Fruit fly (Drosophila melanogaster) whole organism, embryonic: ENCODE measurements around the gene CG34292.

Source experiments
- CG10209 ChIP-seq: fragments of 200-800 bp; sonication (Bioruptor generic); optimal IDR thresholded peaks from 3 replicates; lab custom pipeline; 2017; ENCODE audit warnings: missing biosample characterization, mild to moderate bottlenecking, missing genetic modification characterization, missing genetic modification reagents
- CG10654 ChIP-seq: fragments of 200-800 bp; sonication (Bioruptor generic); optimal IDR thresholded peaks from 2 replicates; lab custom pipeline; 2016; ENCODE audit warnings: missing biosample characterization, missing genetic modification characterization
- CG11456 ChIP-seq: fragments of 200-800 bp; sonication (Bioruptor generic); IDR thresholded peaks from 3 replicates; pipeline ENCODE4 v1.3.6; 2022; ENCODE audit warnings: missing biosample characterization, missing genetic modification characterization
- CG11723 ChIP-seq: fragments of 200-800 bp; sonication (Bioruptor generic); optimal IDR thresholded peaks from 2 replicates; lab custom pipeline; 2017; ENCODE audit warnings: missing biosample characterization, mild to moderate bottlenecking, missing genetic modification characterization
- CG12744 ChIP-seq: fragments of 200-800 bp; sonication (Bioruptor generic); optimal IDR thresholded peaks from 2 replicates; lab custom pipeline; 2016; ENCODE audit warnings: missing biosample characterization, missing genetic modification characterization
- CG12769 ChIP-seq: fragments of 200-800 bp; sonication (Bioruptor generic); optimal IDR thresholded peaks from 2 replicates; lab custom pipeline; 2019; ENCODE audit warnings: missing biosample characterization, mild to moderate bottlenecking, missing genetic modification characterization, moderate library complexity
- CG15073 ChIP-seq: fragments of 200-800 bp; sonication (Bioruptor generic); optimal IDR thresholded peaks from 2 replicates; lab custom pipeline; 2016; ENCODE audit warnings: missing biosample characterization, missing genetic modification characterization
- CG17328 ChIP-seq: fragments of 200-800 bp; sonication (Bioruptor generic); IDR thresholded peaks from 2 replicates; pipeline ENCODE4 v1.3.6; 2022; ENCODE audit warnings: missing biosample characterization, missing genetic modification characterization
- CG18599 ChIP-seq: fragments of 200-800 bp; sonication (Bioruptor generic); optimal IDR thresholded peaks from 3 replicates; lab custom pipeline; 2017; ENCODE audit warnings: missing biosample characterization, missing genetic modification characterization, mild to moderate bottlenecking, moderate library complexity, missing genetic modification reagents
- CG31365 ChIP-seq: fragments of 200-800 bp; sonication (Bioruptor generic); optimal IDR thresholded peaks from 2 replicates; lab custom pipeline; 2018; ENCODE audit warnings: missing biosample characterization, mild to moderate bottlenecking, missing genetic modification characterization
- CG31441 ChIP-seq: fragments of 200-800 bp; sonication (Bioruptor generic); IDR thresholded peaks from 2 replicates; pipeline ENCODE4 v1.3.6; 2022; ENCODE audit warnings: missing biosample characterization, missing genetic modification characterization
- CG34376 ChIP-seq: fragments of 200-800 bp; sonication (Bioruptor generic); optimal IDR thresholded peaks from 2 replicates; lab custom pipeline; 2018; ENCODE audit warnings: missing biosample characterization, mild to moderate bottlenecking, missing genetic modification characterization
- CG9797 ChIP-seq: fragments of 200-800 bp; sonication (Bioruptor generic); optimal IDR thresholded peaks from 3 replicates; lab custom pipeline; 2018; ENCODE audit warnings: missing biosample characterization, mild to moderate bottlenecking, missing genetic modification characterization
- Dek ChIP-seq: fragments of 200-800 bp; sonication (Bioruptor generic); optimal IDR thresholded peaks from 3 replicates; lab custom pipeline; 2019; ENCODE audit warnings: missing biosample characterization, mild to moderate bottlenecking, missing genetic modification characterization, moderate library complexity
- Eip74EF ChIP-seq, 2 experiments: fragments of 200-800 bp in 1 of 2; fragments of >200 bp in 1 of 2; sonication (Bioruptor generic) in 1 of 2; optimal IDR thresholded peaks; 2 replicates each; lab custom pipeline; 2017 to 2019; ENCODE audit warnings: missing biosample characterization in 2 of 2, missing genetic modification characterization in 2 of 2, mild to moderate bottlenecking in 1 of 2, moderate library complexity in 1 of 2
- Fer1 ChIP-seq: fragments of 200-800 bp; sonication (Bioruptor generic); optimal IDR thresholded peaks from 2 replicates; lab custom pipeline; 2017; ENCODE audit warnings: missing biosample characterization, mild to moderate bottlenecking, missing genetic modification characterization
- Hey ChIP-seq: fragments of 200-800 bp; sonication (Bioruptor generic); optimal IDR thresholded peaks from 3 replicates; lab custom pipeline; 2018; ENCODE audit warnings: missing biosample characterization, mild to moderate bottlenecking, missing genetic modification characterization
- Meics ChIP-seq: fragments of 200-800 bp; sonication (Bioruptor generic); optimal IDR thresholded peaks from 2 replicates; lab custom pipeline; 2017; ENCODE audit warnings: missing biosample characterization, mild to moderate bottlenecking, missing genetic modification characterization
- Myb ChIP-seq: fragments of 200-800 bp; sonication (Bioruptor generic); optimal IDR thresholded peaks from 2 replicates; lab custom pipeline; 2016; ENCODE audit warnings: missing biosample characterization, missing genetic modification characterization
- Nf-YC ChIP-seq: fragments of 200-800 bp; optimal IDR thresholded peaks from 3 replicates; lab custom pipeline; 2019; ENCODE audit warnings: missing biosample characterization, mild to moderate bottlenecking, missing genetic modification characterization, moderate library complexity
- Sin3A ChIP-seq: fragments of >200 bp; optimal IDR thresholded peaks from 2 replicates; lab custom pipeline; 2018
- Vsx1 ChIP-seq: fragments of 200-800 bp; sonication (Bioruptor generic); optimal IDR thresholded peaks from 2 replicates; lab custom pipeline; 2017; ENCODE audit warnings: missing biosample characterization, mild to moderate bottlenecking, missing genetic modification characterization, missing genetic modification reagents
- ac ChIP-seq: fragments of 200-800 bp; sonication (Bioruptor generic); optimal IDR thresholded peaks from 3 replicates; lab custom pipeline; 2017; ENCODE audit warnings: missing biosample characterization, mild to moderate bottlenecking, missing genetic modification characterization
- caup ChIP-seq: fragments of 200-800 bp; sonication (Bioruptor generic); optimal IDR thresholded peaks from 3 replicates; lab custom pipeline; 2017; ENCODE audit warnings: missing biosample characterization, mild to moderate bottlenecking, missing genetic modification characterization, moderate library complexity; ENCODE audit not compliant: severe bottlenecking
- cwo ChIP-seq: fragments of 200-800 bp; sonication (Bioruptor generic); optimal IDR thresholded peaks from 3 replicates; lab custom pipeline; 2017; ENCODE audit warnings: missing biosample characterization, missing genetic modification characterization, mild to moderate bottlenecking, moderate library complexity, missing genetic modification reagents
- danr ChIP-seq: fragments of 200-800 bp; sonication (Bioruptor generic); IDR thresholded peaks from 2 replicates; pipeline ENCODE4 v1.3.6; 2022; ENCODE audit warnings: missing biosample characterization, missing genetic modification characterization
- exex ChIP-seq: fragments of 200-800 bp; sonication (Bioruptor generic); optimal IDR thresholded peaks from 4 replicates; lab custom pipeline; 2018; ENCODE audit warnings: missing biosample characterization, mild to moderate bottlenecking, missing genetic modification characterization, moderate library complexity
- fu2 ChIP-seq: fragments of 200-800 bp; sonication (Bioruptor generic); optimal IDR thresholded peaks from 2 replicates; lab custom pipeline; 2016; ENCODE audit warnings: missing biosample characterization, missing genetic modification characterization
- gem ChIP-seq: fragments of 200-800 bp; sonication (Bioruptor generic); optimal IDR thresholded peaks from 2 replicates; lab custom pipeline; 2019; ENCODE audit warnings: missing biosample characterization, mild to moderate bottlenecking, missing genetic modification characterization, moderate library complexity
- grn ChIP-seq: fragments of 200-800 bp; sonication (Bioruptor generic); optimal IDR thresholded peaks from 3 replicates; lab custom pipeline; 2017; ENCODE audit warnings: missing biosample characterization, missing genetic modification characterization
- ken ChIP-seq: fragments of 200-800 bp; sonication (Bioruptor generic); IDR thresholded peaks from 3 replicates; pipeline ENCODE4 v1.3.6; 2022; ENCODE audit warnings: missing biosample characterization, missing genetic modification characterization
- oc ChIP-seq: fragments of 200-800 bp; sonication (Bioruptor generic); optimal IDR thresholded peaks from 2 replicates; lab custom pipeline; 2018; ENCODE audit warnings: missing biosample characterization, mild to moderate bottlenecking, missing genetic modification characterization, moderate library complexity
- odd ChIP-seq: fragments of 200-800 bp; sonication (Bioruptor generic); optimal IDR thresholded peaks from 2 replicates; lab custom pipeline; 2017; ENCODE audit warnings: missing biosample characterization, mild to moderate bottlenecking, missing genetic modification characterization
- otp ChIP-seq: fragments of 200-800 bp; sonication (Bioruptor generic); IDR thresholded peaks from 3 replicates; pipeline ENCODE4, ENCODE4 v1.3.6; 2022; ENCODE audit warnings: missing biosample characterization, missing genetic modification characterization
- pho ChIP-seq: fragments of 200-800 bp; sonication (Bioruptor generic); optimal IDR thresholded peaks from 2 replicates; lab custom pipeline; 2016; ENCODE audit warnings: missing biosample characterization, missing genetic modification characterization
- salm ChIP-seq: fragments of 200-800 bp; sonication (Bioruptor generic); optimal IDR thresholded peaks from 2 replicates; lab custom pipeline; 2018; ENCODE audit warnings: missing biosample characterization, mild to moderate bottlenecking, missing genetic modification characterization
- sd ChIP-seq: fragments of 200-800 bp; sonication (Bioruptor generic); optimal IDR thresholded peaks from 3 replicates; lab custom pipeline; 2018; ENCODE audit warnings: missing biosample characterization, mild to moderate bottlenecking, missing genetic modification characterization, moderate library complexity
- sug ChIP-seq: fragments of 200-800 bp; optimal IDR thresholded peaks from 2 replicates; lab custom pipeline; 2019; ENCODE audit warnings: missing biosample characterization, mild to moderate bottlenecking, missing genetic modification characterization, moderate library complexity
- tap ChIP-seq: fragments of 200-800 bp; optimal IDR thresholded peaks from 3 replicates; lab custom pipeline; 2019; ENCODE audit warnings: missing biosample characterization, mild to moderate bottlenecking, missing genetic modification characterization, moderate library complexity
- tll ChIP-seq, 2 experiments: fragments of 200-800 bp in 1 of 2; fragments of >200 bp in 1 of 2; sonication (Bioruptor generic) in 1 of 2; optimal IDR thresholded peaks; 2 replicates each; lab custom pipeline; 2017 to 2019; ENCODE audit warnings: missing biosample characterization in 2 of 2, missing genetic modification characterization in 2 of 2, mild to moderate bottlenecking in 1 of 2, moderate library complexity in 1 of 2
- vnd ChIP-seq: fragments of 200-800 bp; sonication (Bioruptor generic); IDR thresholded peaks from 3 replicates; pipeline ENCODE4 v1.3.6; 2022; ENCODE audit warnings: missing biosample characterization, missing genetic modification characterization; ENCODE audit not compliant: partially characterized antibody

The CG34292 gene

DNA sequence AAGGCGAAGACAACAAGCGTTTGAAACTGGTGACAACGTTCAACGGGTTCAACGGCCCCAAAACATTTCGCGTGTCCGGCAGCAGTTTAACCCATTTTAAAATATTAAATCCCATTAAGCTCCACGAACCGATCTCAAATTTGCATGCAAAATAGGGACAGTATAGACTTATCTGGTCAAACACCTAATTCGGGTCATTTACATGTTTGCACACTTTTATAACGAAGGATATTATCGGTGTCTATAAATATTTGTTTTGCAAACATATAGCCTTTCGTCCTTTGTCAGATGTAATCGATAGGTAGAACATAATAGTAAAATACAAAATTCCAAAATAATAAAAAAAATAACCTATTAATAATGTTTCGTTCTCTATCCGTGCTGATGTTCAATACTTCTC is at the start of gene CG34292:
CG34292 (plus strand) TSS at position 301 of the 400 bp plus-strand sequence.
- TF ChIP-seq Sin3A (lab: Kevin White, UChicago) (no peak), CG31365 (tag; lab: Kevin White, UChicago) (no peak), Fer1 (GFP tag; lab: Kevin White, UChicago) (no peak), Myb (GFP tag; lab: Kevin White, UChicago) (no peak), CG11456 (GFP tag; lab: Robert Waterston, UW) (no peak)

DNA sequence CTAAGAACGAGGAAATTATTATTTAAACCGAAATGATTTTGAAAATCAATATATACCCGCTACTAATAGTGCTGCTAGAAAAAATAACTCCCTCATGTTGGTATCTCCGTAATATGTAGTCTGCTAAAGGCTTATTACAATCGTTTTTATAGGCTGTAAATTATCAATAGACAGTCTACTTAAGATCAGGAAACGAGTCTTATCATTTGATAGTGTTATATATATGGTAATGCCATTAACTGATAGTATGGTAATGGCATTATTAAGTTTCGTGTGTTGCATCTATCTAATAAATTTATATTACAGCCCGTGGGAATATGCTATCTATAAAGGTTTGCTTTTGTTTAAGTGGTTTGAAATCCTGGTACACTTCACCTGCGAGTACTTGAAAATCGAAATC is 43.8 kb upstream of the CG34292 start, which contains the start of gene CG17192:
CG17192 (minus strand) TSS at position 101 of the 400 bp plus-strand sequence.
- TF ChIP-seq exex (tag; lab: Kevin White, UChicago), result peak; percentile 34
- no peak for TF ChIP-seq pho (GFP tag; lab: Kevin White, UChicago)

DNA sequence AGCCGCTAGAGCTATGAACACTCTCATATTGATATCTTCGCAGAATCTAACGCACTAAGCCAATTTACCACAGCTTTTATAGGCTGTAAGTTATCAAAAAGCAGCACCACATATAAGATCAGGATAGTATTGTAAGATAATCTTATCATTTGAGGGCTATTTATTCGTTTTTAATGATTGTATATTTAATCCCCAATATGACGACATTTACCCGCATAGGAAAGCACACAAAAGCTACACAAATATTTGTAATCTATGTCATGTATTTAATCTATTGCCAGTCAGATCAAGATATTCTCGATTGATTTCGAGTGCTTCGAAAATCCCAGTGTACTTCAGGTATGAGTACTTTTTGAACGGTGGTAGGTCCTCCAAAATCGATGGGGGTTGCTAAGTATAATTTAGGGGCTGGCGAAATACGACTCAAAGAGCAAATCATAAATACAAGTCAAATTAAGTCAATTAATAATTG is 42.3 kb upstream of the CG34292 start, which contains the start of gene CG17191:
CG17191 (minus strand) TSS at position 51 of the 472 bp plus-strand sequence.
- TF ChIP-seq Hey (tag; lab: Kevin White, UChicago) (peak; percentile 45), exex (tag; lab: Kevin White, UChicago) (peak; percentile 90), Vsx1 (GFP tag; lab: Kevin White, UChicago) (no peak), CG15073 (GFP tag; lab: Kevin White, UChicago) (no peak), grn (GFP tag; lab: Kevin White, UChicago) (peak; percentile 76), tap (tag; lab: Kevin White, UChicago) (no peak), sd (tag; lab: Kevin White, UChicago) (peak; percentile 71), CG12769 (tag; lab: Kevin White, UChicago) (no peak), ken (no peak), CG10654 (no peak), fu2 (no peak), CG34376 (GFP tag; lab: Kevin White, UChicago) (peak; percentile 64), cwo (GFP tag; lab: Kevin White, UChicago) (no peak), oc (tag; lab: Kevin White, UChicago) (no peak), CG18599 (GFP tag; lab: Kevin White, UChicago) (peak; percentile 23), vnd (0 out of 3 replicates have a peak, but pooled peaks have one; percentile 11), salm (tag; lab: Kevin White, UChicago) (no peak), Meics (no peak), sug (tag; lab: Kevin White, UChicago) (peak; percentile 85), ac (no peak)
- TF ChIP-seq, all 482 proteins: peak for 8

DNA sequence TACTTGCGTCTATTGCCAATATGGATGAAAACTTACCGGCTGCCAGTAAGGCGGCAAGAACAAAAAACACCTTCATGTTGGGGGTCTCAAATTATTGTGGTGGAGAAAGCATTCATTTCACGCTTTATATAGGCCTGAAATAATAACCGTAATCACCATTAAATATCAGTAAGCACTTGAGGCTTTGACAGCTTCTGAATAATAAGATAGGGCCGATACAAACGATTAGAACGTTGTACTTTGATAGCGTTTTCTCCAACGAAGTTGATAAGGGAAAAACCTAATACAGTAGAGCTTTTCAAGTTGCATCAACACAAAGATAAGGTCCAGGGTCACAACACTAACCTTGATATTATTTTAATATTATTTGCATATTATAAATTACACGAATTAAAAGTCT is 40.7 kb upstream of the CG34292 start, which contains the start of gene CG6283:
CG6283 (minus strand) TSS at position 101 of the 400 bp plus-strand sequence.
- TF ChIP-seq Dek (no peak), sug (tag; lab: Kevin White, UChicago) (peak; percentile 28)

- TF ChIP-seq CG11723 (GFP tag; lab: Kevin White, UChicago) (no peak), sug (tag; lab: Kevin White, UChicago) (peak; percentile 68)
These were observed 38.9 kb upstream of the CG34292 start, which contains the start of gene CG6277 for dm6 chr3R:27023117-27023516. Gene CG6277 (minus strand): TSS chr3R:27023217.

- no peak for TF ChIP-seq CG10209
- no peak for TF ChIP-seq CG31441 (GFP tag; lab: Robert Waterston, UW)
- no peak for TF ChIP-seq CG17328 (GFP tag; lab: Robert Waterston, UW)
- TF ChIP-seq CG9797 (GFP tag; lab: Kevin White, UChicago), result no peak
- TF ChIP-seq otp, result no peak
- TF ChIP-seq gem (tag; lab: Kevin White, UChicago), result no peak
- TF ChIP-seq Eip74EF (GFP tag; optimal IDR thresholded peaks at IDR 0.05; lab: Kevin White, UChicago), result no peak
- no peak for TF ChIP-seq CG12744 (GFP tag; lab: Kevin White, UChicago)
- TF ChIP-seq tll (GFP tag; optimal IDR thresholded peaks at IDR 0.05; lab: Kevin White, UChicago), result no peak
- no peak for TF ChIP-seq odd (GFP tag; lab: Kevin White, UChicago)
- no peak for TF ChIP-seq danr (GFP tag; lab: Robert Waterston, UW)
- no peak for TF ChIP-seq Nf-YC (tag; lab: Kevin White, UChicago)
- no peak for TF ChIP-seq caup
These were observed 36.0 kb upstream of the CG34292 start, which contains the start of gene CG6271 for dm6 chr3R:27026009-27026408. Gene CG6271 (minus strand): TSS chr3R:27026109.
